Fruit fly (Drosophila melanogaster): ENCODE measurements around the gene CG31301.

The CG31301 gene

DNA sequence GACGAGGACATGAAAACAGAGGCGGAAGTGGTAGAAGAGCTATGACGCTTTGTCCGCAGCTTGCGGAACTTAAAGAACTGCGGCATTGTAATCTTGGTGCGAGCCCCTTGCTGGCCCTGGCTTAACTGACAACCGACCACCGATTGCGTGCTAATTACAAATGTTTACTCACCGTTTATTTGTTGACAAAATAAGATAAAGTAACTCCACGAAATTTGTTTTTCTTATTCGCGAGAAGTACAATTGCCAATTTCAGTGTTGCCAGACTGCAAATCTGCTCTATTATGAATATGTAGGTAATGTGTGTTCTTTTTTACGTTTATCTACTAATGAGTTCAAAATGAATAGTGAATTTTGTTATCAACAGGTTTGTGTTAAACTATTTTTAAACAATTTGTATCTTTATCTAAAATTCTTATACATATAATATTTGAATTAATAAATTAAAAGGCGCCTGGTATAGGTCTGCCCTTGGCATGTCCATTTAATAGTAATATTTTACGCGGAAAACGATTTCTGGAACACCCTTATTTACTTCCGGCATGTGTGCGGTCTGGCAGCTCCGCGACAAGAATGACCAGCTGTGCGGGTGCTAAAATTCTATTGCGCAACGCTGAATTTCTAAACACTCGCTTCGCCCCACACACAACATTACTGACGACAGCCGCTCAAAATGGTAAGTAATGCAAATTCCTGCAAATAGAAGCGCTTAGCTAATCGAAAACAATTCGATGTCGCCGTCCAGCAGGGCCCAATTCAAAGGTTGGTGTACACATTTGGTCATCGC lies 10.8 kb downstream of the CG31301 start, which contains the start of the genes Atg4b and Hibch (continued):
- TF ChIP-seq Oli (tag; optimal IDR thresholded peaks at IDR 0.05) = peak; percentile 83
- TF ChIP-seq exex (tag; optimal IDR thresholded peaks at IDR 0.05) = peak; percentile 87
- no peak for TF ChIP-seq mld (GFP tag; IDR thresholded peaks at IDR 0.05; ENCODE audit: partially characterized antibody)
- peak; percentile 86 for TF ChIP-seq Fer2 (tag; optimal IDR thresholded peaks at IDR 0.05)
- TF ChIP-seq esg (GFP tag; conservative IDR thresholded peaks at IDR 0.05) = peak; percentile 76
- no peak for TF ChIP-seq unc-4 (GFP tag; IDR thresholded peaks at IDR 0.05; ENCODE audit: partially characterized antibody)
- peak; percentile 63 for TF ChIP-seq CG13123 (GFP tag; optimal IDR thresholded peaks at IDR 0.05)
- TF ChIP-seq crol (GFP tag; IDR thresholded peaks at IDR 0.05) = no peak
- peak; percentile 70 for TF ChIP-seq CG5245 (GFP tag; optimal IDR thresholded peaks at IDR 0.05)
- TF ChIP-seq CG7839 (tag; optimal IDR thresholded peaks at IDR 0.05) = peak; percentile 89
- TF ChIP-seq CG12155 (GFP tag; optimal IDR thresholded peaks at IDR 0.05) = peak; percentile 82
- no peak for TF ChIP-seq Nf-YA (GFP tag; IDR thresholded peaks at IDR 0.05)
- TF ChIP-seq CG43689 (GFP tag; IDR thresholded peaks at IDR 0.05) = peak; percentile 59; the same call in 1 of the 2 replicates
- TF ChIP-seq zfh2 (GFP tag; optimal IDR thresholded peaks at IDR 0.05) = peak; percentile 69
- peak; percentile 39; the same call in 1 of the 2 replicates for TF ChIP-seq bbx (GFP tag; IDR thresholded peaks at IDR 0.05; ENCODE audit: partially characterized antibody)
- peak; percentile 62 for TF ChIP-seq CG15479 (GFP tag; optimal IDR thresholded peaks at IDR 0.05)
- no peak for TF ChIP-seq emc (GFP tag; optimal IDR thresholded peaks at IDR 0.05)
- TF ChIP-seq ems (GFP tag; optimal IDR thresholded peaks at IDR 0.05) = peak; percentile 31
- TF ChIP-seq ac (GFP tag; optimal IDR thresholded peaks at IDR 0.05) = peak; percentile 14
- peak; percentile 80 for TF ChIP-seq lbe (GFP tag; optimal IDR thresholded peaks at IDR 0.05)
- peak; percentile 82 for TF ChIP-seq caup (GFP tag; optimal IDR thresholded peaks at IDR 0.05; ENCODE audit: severe bottlenecking)
- peak; percentile 60; the same call in 2 of the 3 replicates for TF ChIP-seq CG6175 (GFP tag; IDR thresholded peaks at IDR 0.05)
- no peak for TF ChIP-seq Hr39 (optimal IDR thresholded peaks at IDR 0.05)
- peak; percentile 46 for TF ChIP-seq pho (GFP tag; optimal IDR thresholded peaks at IDR 0.05)
- TF ChIP-seq D (optimal IDR thresholded peaks at IDR 0.05) = no peak
- peak; percentile 82 for TF ChIP-seq D (GFP tag; optimal IDR thresholded peaks at IDR 0.05)
- TF ChIP-seq CG10979 (tag; optimal IDR thresholded peaks at IDR 0.05) = peak; percentile 84
- TF ChIP-seq CG18011 (GFP tag; optimal IDR thresholded peaks at IDR 0.05) = peak; percentile 58
- no peak for TF ChIP-seq Deaf1 (tag; optimal IDR thresholded peaks at IDR 0.05)
- TF ChIP-seq D19B (GFP tag; optimal IDR thresholded peaks at IDR 0.05) = peak; percentile 78
- peak; percentile 77 for TF ChIP-seq ranshi (GFP tag; IDR thresholded peaks at IDR 0.05)
- TF ChIP-seq CG1792 (GFP tag; optimal IDR thresholded peaks at IDR 0.05) = no peak
- no peak for TF ChIP-seq CG2875 (GFP tag; optimal IDR thresholded peaks at IDR 0.05)
- TF ChIP-seq Dip3 (GFP tag; optimal IDR thresholded peaks at IDR 0.05) = peak; percentile 48
- peak; percentile 59; the same call in 1 of the 2 replicates for TF ChIP-seq gt (GFP tag; IDR thresholded peaks at IDR 0.05)
- TF ChIP-seq CG12219 (GFP tag; optimal IDR thresholded peaks at IDR 0.05) = peak; percentile 43
- TF ChIP-seq dmrt11E (tag; optimal IDR thresholded peaks at IDR 0.05) = peak; percentile 78
- peak; percentile 76 for TF ChIP-seq CG10654 (GFP tag; optimal IDR thresholded peaks at IDR 0.05)
- peak; percentile 38 for TF ChIP-seq CG9797 (GFP tag; optimal IDR thresholded peaks at IDR 0.05)
- no peak for TF ChIP-seq gfzf (GFP tag; optimal IDR thresholded peaks at IDR 0.05)
- TF ChIP-seq tin (GFP tag; optimal IDR thresholded peaks at IDR 0.05) = peak; percentile 84
- TF ChIP-seq CG5180 (GFP tag; optimal IDR thresholded peaks at IDR 0.05) = no peak
- peak; percentile 75 for TF ChIP-seq nom (GFP tag; optimal IDR thresholded peaks at IDR 0.05)
- no peak for TF ChIP-seq sna (GFP tag; IDR thresholded peaks at IDR 0.05; ENCODE audit: partially characterized antibody)
- TF ChIP-seq CG10147 (GFP tag; optimal IDR thresholded peaks at IDR 0.05) = peak; percentile 85
- peak; percentile 69; the same call in 2 of the 3 replicates for TF ChIP-seq CG3726 (GFP tag; IDR thresholded peaks at IDR 0.05)
- TF ChIP-seq CG2712 (tag; optimal IDR thresholded peaks at IDR 0.05) = peak; percentile 92
- peak; percentile 8 for TF ChIP-seq Ets97D (GFP tag; optimal IDR thresholded peaks at IDR 0.05)
- TF ChIP-seq sob (GFP tag; IDR thresholded peaks at IDR 0.05) = peak; percentile 83
